Worm (Caenorhabditis elegans): Measurements from ENCODE around the gene btb-16.

The btb-16 gene

DNA sequence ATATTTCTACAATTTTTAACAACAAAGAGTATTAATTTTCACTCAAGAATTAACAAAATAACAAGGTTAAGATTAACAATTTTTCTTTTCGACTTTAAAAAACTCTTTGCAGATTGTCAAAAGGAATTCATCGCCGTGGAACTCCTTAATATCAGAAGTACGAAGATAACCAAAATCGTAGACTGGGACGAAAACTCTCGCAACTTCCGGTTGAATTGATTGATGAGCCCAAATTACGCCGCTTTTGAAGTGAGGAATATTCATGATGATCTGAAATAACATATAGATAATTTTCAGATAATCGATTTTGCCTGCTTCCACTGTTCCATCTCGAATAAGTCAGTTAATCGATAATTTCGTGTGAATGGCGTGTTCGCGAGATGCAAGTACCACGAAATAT lies 47.0 kb downstream of the btb-16 start, which contains the start of gene F14D2.15:
Gene F14D2.15 (minus strand): TSS at position 101 of the 400 bp plus-strand sequence.
- TF ChIP-seq lin-39 (tag; optimal IDR thresholded peaks at IDR 0.05), result no peak

DNA sequence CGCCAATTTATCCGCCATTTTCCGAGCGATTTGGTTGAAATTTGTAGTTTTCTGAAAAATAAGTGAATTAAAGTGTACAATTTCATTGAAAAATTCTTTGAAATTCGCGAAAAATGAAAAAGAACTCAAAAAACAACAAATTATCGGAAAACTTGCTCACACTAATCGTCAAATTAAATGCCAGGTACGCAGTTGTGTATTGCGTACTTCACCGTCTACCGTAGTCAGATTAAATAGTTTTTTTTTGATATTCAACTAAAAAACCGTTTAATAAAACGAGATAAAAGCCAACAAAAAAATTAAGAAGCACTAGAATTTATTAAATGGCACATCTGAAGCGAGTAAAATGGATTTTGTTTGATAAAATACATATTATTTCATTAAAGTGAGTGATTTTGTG lies 48.2 kb downstream of the btb-16 start, which contains the start of gene bath-28:
Gene bath-28 (minus strand): TSS at position 51 of the 400 bp plus-strand sequence.
- no peak for TF ChIP-seq sma-9 (GFP tag; optimal IDR thresholded peaks at IDR 0.05)
- no peak for TF ChIP-seq sma-9 (tag; optimal IDR thresholded peaks at IDR 0.05)
- no peak for TF ChIP-seq elt-1 (tag; optimal IDR thresholded peaks at IDR 0.05)
- no peak for TF ChIP-seq unc-39 (tag; optimal IDR thresholded peaks at IDR 0.05)
- no peak for TF ChIP-seq mab-5 (tag; optimal IDR thresholded peaks at IDR 0.05)

ce11 chrII:3346328-3346780 lies 49.7 kb downstream of the btb-16 start, which contains the start of gene bath-30:
Gene bath-30 (minus strand): TSS chrII:3346378.
- no peak for TF ChIP-seq unc-62 (GFP tag; optimal IDR thresholded peaks at IDR 0.05)
- no peak for TF ChIP-seq ceh-16 (tag; optimal IDR thresholded peaks at IDR 0.05)
- TF ChIP-seq lin-39 (tag; optimal IDR thresholded peaks at IDR 0.05), result no peak

All from whole organism, L2 larva.